Fruit fly (Drosophila melanogaster) whole organism, wandering third instar larva: ENCODE measurements around the gene CG44004.

Experiments
- Dfd ChIP-seq: fragments of >200 bp; optimal IDR thresholded peaks from 2 replicates; lab custom pipeline; 2017; ENCODE audit warnings: missing biosample characterization, missing genetic modification characterization
- GATAd ChIP-seq: sonication (Bioruptor generic); optimal IDR thresholded peaks from 2 replicates; lab custom pipeline; 2016; ENCODE audit warnings: missing biosample characterization, missing genetic modification characterization
- Vsx2 ChIP-seq: fragments of 200-300, 225-300 bp; sonication (Bioruptor generic); optimal IDR thresholded peaks from 2 replicates; lab custom pipeline; 2018; ENCODE audit warnings: missing biosample characterization, missing genetic modification characterization; ENCODE audit not compliant: partially characterized antibody
- psq ChIP-seq: fragments of 200-800 bp; sonication (Bioruptor generic); optimal IDR thresholded peaks from 3 replicates; lab custom pipeline; 2017; ENCODE audit warnings: missing biosample characterization, mild to moderate bottlenecking, missing genetic modification characterization, moderate library complexity
- tai ChIP-seq: sonication (Bioruptor generic); optimal IDR thresholded peaks from 2 replicates; lab custom pipeline; 2016; ENCODE audit warnings: missing biosample characterization, missing genetic modification characterization

DNA sequence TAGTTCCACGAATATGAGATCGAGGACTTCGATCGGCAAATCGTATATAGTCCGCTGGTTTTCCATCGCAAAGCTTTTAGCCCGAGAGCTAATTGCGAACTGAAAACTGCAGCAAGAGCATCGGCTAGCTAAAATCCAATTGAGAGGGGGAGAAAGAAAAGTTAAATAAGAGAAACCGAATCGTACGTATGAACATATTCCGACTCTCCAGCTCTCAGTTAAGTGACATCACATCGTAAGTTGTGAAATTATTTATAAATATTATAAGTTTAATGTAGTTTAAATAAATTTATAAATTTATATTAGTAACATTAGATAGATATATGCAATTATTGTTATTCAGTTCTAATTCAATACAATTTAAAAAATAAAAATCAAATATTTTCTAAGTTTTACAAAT is 3.6 kb downstream of the CG44004 start, which contains the start of gene CG44006:
- TF ChIP-seq tai = no peak
- TF ChIP-seq Dfd = no peak
- no peak for TF ChIP-seq Vsx2
- TF ChIP-seq GATAd (GFP tag; lab: Kevin White, UChicago) = no peak
- TF ChIP-seq psq (GFP tag; lab: Kevin White, UChicago) = no peak
